Worm (Caenorhabditis elegans): ENCODE measurements around the gene lgc-40.
A peak's percentile ranks its signal among the peaks of the same experiment; 100 is the strongest.

Gene lgc-40

ce11 chrX:2407167-2407566 lies 47.3 kb downstream of the lgc-40 start, which contains the start of gene mtpn-1:
mtpn-1 (plus strand) TSS chrX:2407467.
- no peak for TF ChIP-seq ztf-25 (GFP tag; IDR thresholded peaks at IDR 0.05)
- TF ChIP-seq ZK185.1 (tag; optimal IDR thresholded peaks at IDR 0.05; ENCODE audit: poor library complexity, severe bottlenecking): no peak
- no peak for TF ChIP-seq F49E8.2 (tag; optimal IDR thresholded peaks at IDR 0.05; ENCODE audit: insufficient read depth)

- TF ChIP-seq ceh-100 (GFP tag; IDR thresholded peaks at IDR 0.05): no peak
- peak; percentile 65 for TF ChIP-seq nhr-80 (tag; optimal IDR thresholded peaks at IDR 0.05)
Measured at ce11 chrX:2409243-2409741, 49.4 kb downstream of the lgc-40 start, which contains the start of the genes C43H6.12 and trpp-12. C43H6.12 (plus strand) TSS chrX:2409607. trpp-12 (plus strand) TSS chrX:2409691.

- TF ChIP-seq F23B12.7 (tag; optimal IDR thresholded peaks at IDR 0.05; ENCODE audit: insufficient read depth) (no peak), nhr-80 (tag; optimal IDR thresholded peaks at IDR 0.05) (peak; percentile 72)
Measured at ce11 chrX:2410978-2411377, 51.1 kb downstream of the lgc-40 start.

DNA sequence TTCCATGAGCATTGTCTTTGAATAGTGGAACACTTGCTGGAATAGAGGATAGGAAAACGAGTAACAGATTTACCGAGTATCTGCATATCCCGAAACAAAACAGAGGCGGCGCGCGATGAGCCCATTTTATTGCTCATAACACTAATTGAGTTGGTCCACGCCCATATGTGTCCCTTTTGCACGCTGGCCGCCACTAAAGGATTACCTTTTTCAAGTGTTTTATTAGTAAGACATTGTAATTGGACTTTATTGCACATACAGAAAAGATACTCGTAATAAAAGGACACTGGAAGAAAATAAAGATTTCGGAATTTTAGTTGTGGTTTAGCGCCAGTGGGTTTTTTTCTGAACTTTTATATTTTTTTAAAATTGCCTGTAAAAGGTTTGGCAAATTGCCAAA lies 53.4 kb downstream of the lgc-40 start, which contains the start of gene hlh-15:
Gene hlh-15 (minus strand): TSS at position 101 of the 400 bp plus-strand sequence.
- TF ChIP-seq attf-3 (GFP tag; conservative IDR thresholded peaks at IDR 0.05) (no peak), Y95B8A.8 (GFP tag; IDR thresholded peaks at IDR 0.05) (no peak), K12H6.12 (tag; optimal IDR thresholded peaks at IDR 0.05) (no peak), T07F8.4 (tag; optimal IDR thresholded peaks at IDR 0.05) (no peak), dox-1 (GFP tag; IDR thresholded peaks at IDR 0.05) (no peak), pha-4 (tag; optimal IDR thresholded peaks at IDR 0.05) (no peak), lir-1 (GFP tag; conservative IDR thresholded peaks at IDR 0.05) (no peak), mes-4 (tag; optimal IDR thresholded peaks at IDR 0.05) (no peak), B0261.1 (tag; optimal IDR thresholded peaks at IDR 0.05) (no peak), ekl-4 (GFP tag; IDR thresholded peaks at IDR 0.05) (no peak), lsl-1 (GFP tag; optimal IDR thresholded peaks at IDR 0.05) (no peak), lag-1 (GFP tag; IDR thresholded peaks at IDR 0.05) (no peak), cebp-1 (GFP tag; IDR thresholded peaks at IDR 0.05) (no peak), cebp-1 (tag; optimal IDR thresholded peaks at IDR 0.05) (no peak), hlh-26 (GFP tag; conservative IDR thresholded peaks at IDR 0.05) (no peak), ztf-26 (tag; optimal IDR thresholded peaks at IDR 0.05) (no peak), C17E4.6 (GFP tag; IDR thresholded peaks at IDR 0.05) (no peak)

Measured in whole organism, young adult.